Worm (Caenorhabditis elegans) whole organism, L1 larva: Measurements from ENCODE around the gene Y15E3A.4.

Experiments used
- C04F5.9 ChIP-seq: sonication (generic microtip); optimal IDR thresholded peaks from 2 replicates; lab custom pipeline; 2016; ENCODE audit warnings: missing genetic modification characterization, missing compliant biosample characterization
- C16A3.4 ChIP-seq: fragments of 150-350 bp; optimal IDR thresholded peaks from 2 replicates; lab custom pipeline; 2014; ENCODE audit warnings: missing biosample characterization, missing genetic modification characterization
- F16B12.6 ChIP-seq: fragments of 150-350 bp; optimal IDR thresholded peaks from 2 replicates; lab custom pipeline; 2014; ENCODE audit warnings: missing biosample characterization, missing genetic modification characterization
- aha-1 ChIP-seq: fragments of 150-350 bp; optimal IDR thresholded peaks from 2 replicates; lab custom pipeline; 2014; ENCODE audit warnings: missing biosample characterization, missing genetic modification characterization
- alr-1 ChIP-seq: fragments of 200-800 bp; sonication (Bioruptor generic); optimal IDR thresholded peaks from 2 replicates; lab custom pipeline; 2018; ENCODE audit warnings: borderline replicate concordance, mild to moderate bottlenecking, missing genetic modification characterization, missing compliant biosample characterization
- aly-2 ChIP-seq: fragments of 150-350 bp; optimal IDR thresholded peaks from 2 replicates; lab custom pipeline; 2014; ENCODE audit warnings: missing biosample characterization, missing genetic modification characterization
- ama-1 ChIP-seq: fragments of 150-350 bp; optimal IDR thresholded peaks from 2 replicates; lab custom pipeline; 2014
- ceh-82 ChIP-seq, 3 experiments: fragments of 150-350 bp in 1 of 3; sonication (generic microtip) in 2 of 3; optimal IDR thresholded peaks; 2 replicates each; lab custom pipeline; 2014 to 2017; ENCODE audit warnings: missing biosample characterization in 3 of 3, missing genetic modification characterization in 3 of 3
- ceh-90 ChIP-seq: sonication (generic microtip); optimal IDR thresholded peaks from 2 replicates; lab custom pipeline; 2016; ENCODE audit warnings: missing genetic modification characterization, missing compliant biosample characterization
- ces-1 ChIP-seq: fragments of 150-350 bp; optimal IDR thresholded peaks from 2 replicates; lab custom pipeline; 2014; ENCODE audit warnings: missing biosample characterization, missing genetic modification reagents, missing genetic modification characterization
- dpl-1 ChIP-seq, 3 experiments: fragments of 150-350 bp in 2 of 3; sonication (generic microtip) in 1 of 3; optimal IDR thresholded peaks; 2 replicates each; lab custom pipeline; 2014 to 2017; ENCODE audit warnings: missing biosample characterization in 3 of 3, missing genetic modification characterization in 3 of 3, missing genetic modification reagents in 3 of 3
- efl-1 ChIP-seq, 4 experiments: fragments of 150-350 bp; optimal IDR thresholded peaks in 3 of 4; peaks in 1 of 4; 1 replicate in 1 of 4; 2 replicates in 3 of 4; lab custom pipeline; 2014; ENCODE audit warnings: missing biosample characterization in 2 of 4, missing genetic modification characterization in 2 of 4, missing genetic modification reagents in 2 of 4
- efl-3 ChIP-seq: fragments of 200-800 bp; sonication (Bioruptor generic); optimal IDR thresholded peaks from 2 replicates; lab custom pipeline; 2018; ENCODE audit warnings: mild to moderate bottlenecking, missing genetic modification characterization, missing compliant biosample characterization
- egl-13 ChIP-seq: sonication (generic microtip); optimal IDR thresholded peaks from 2 replicates; lab custom pipeline; 2016; ENCODE audit warnings: missing genotype, missing genetic modification reagents, missing genetic modification characterization, missing compliant biosample characterization
- egl-27 ChIP-seq, 2 experiments: fragments of 150-350 bp in 1 of 2; sonication (generic microtip); optimal IDR thresholded peaks; 3 replicates each; lab custom pipeline; 2017 to 2018; ENCODE audit warnings: missing biosample characterization in 2 of 2, missing genetic modification characterization in 2 of 2, missing genetic modification reagents in 2 of 2
- elt-3 ChIP-seq, 6 experiments: fragments of 150-350 bp in 1 of 6; sonication (generic microtip); optimal IDR thresholded peaks; 2 replicates each; lab custom pipeline; 2017 to 2018; ENCODE audit warnings: missing biosample characterization in 6 of 6, missing genetic modification characterization in 6 of 6, inconsistent platforms in 1 of 6
- fkh-4 ChIP-seq: sonication (generic microtip); optimal IDR thresholded peaks from 2 replicates; lab custom pipeline; 2016; ENCODE audit warnings: missing compliant biosample characterization, missing genetic modification characterization, borderline replicate concordance
- fos-1 ChIP-seq: fragments of 150-350 bp; optimal IDR thresholded peaks from 2 replicates; lab custom pipeline; 2014; ENCODE audit warnings: missing biosample characterization, missing genetic modification characterization
- hpl-2 ChIP-seq: fragments of 150-350 bp; optimal IDR thresholded peaks from 2 replicates; lab custom pipeline; 2014; ENCODE audit warnings: missing biosample characterization, missing genetic modification reagents, missing genetic modification characterization
- jun-1 ChIP-seq: fragments of 150-350 bp; optimal IDR thresholded peaks from 2 replicates; lab custom pipeline; 2014; ENCODE audit warnings: missing biosample characterization, missing genetic modification reagents, missing genetic modification characterization
- lin-15B ChIP-seq: fragments of 150-350 bp; sonication (generic microtip); optimal IDR thresholded peaks from 3 replicates; lab custom pipeline; 2014; ENCODE audit warnings: missing biosample characterization, missing genetic modification characterization
- lin-39 ChIP-seq: fragments of 150-350 bp; optimal IDR thresholded peaks from 2 replicates; lab custom pipeline; 2014; ENCODE audit warnings: missing biosample characterization, missing genetic modification reagents, missing genetic modification characterization
- lir-3 ChIP-seq: sonication (generic microtip); optimal IDR thresholded peaks from 2 replicates; lab custom pipeline; 2016; ENCODE audit warnings: mild to moderate bottlenecking, missing genetic modification characterization, moderate library complexity, missing compliant biosample characterization; ENCODE audit not compliant: poor library complexity
- lsy-2 ChIP-seq, 2 experiments: fragments of 150-350 bp; optimal IDR thresholded peaks; 2 replicates each; lab custom pipeline; 2014; ENCODE audit warnings: missing biosample characterization in 2 of 2, missing genetic modification characterization in 2 of 2
- mab-9 ChIP-seq: fragments of 200-800 bp; sonication (Bioruptor generic); IDR thresholded peaks from 2 replicates; pipeline ENCODE4 v1.3.6; 2022; ENCODE audit warnings: missing genetic modification reagents, missing genetic modification characterization, missing compliant biosample characterization
- mdl-1 ChIP-seq, 2 experiments: fragments of 150-350 bp; optimal IDR thresholded peaks; 2 replicates each; lab custom pipeline; 2014 to 2017; ENCODE audit warnings: missing biosample characterization in 2 of 2, missing genetic modification characterization in 2 of 2, inconsistent platforms in 1 of 2
- mef-2 ChIP-seq: fragments of 150-350 bp; optimal IDR thresholded peaks from 2 replicates; lab custom pipeline; 2014; ENCODE audit warnings: missing biosample characterization, missing genetic modification characterization
- nhr-12 ChIP-seq: sonication (generic microtip); optimal IDR thresholded peaks from 2 replicates; lab custom pipeline; 2017; ENCODE audit warnings: missing biosample characterization, missing genetic modification characterization
- nhr-20 ChIP-seq: sonication (generic microtip); optimal IDR thresholded peaks from 2 replicates; lab custom pipeline; 2016; ENCODE audit warnings: mild to moderate bottlenecking, missing genetic modification characterization, missing compliant biosample characterization
- nhr-237 ChIP-seq: fragments of 150-350 bp; optimal IDR thresholded peaks from 2 replicates; lab custom pipeline; 2014; ENCODE audit warnings: missing biosample characterization, missing genetic modification characterization
- nhr-28 ChIP-seq: fragments of 150-350 bp; optimal IDR thresholded peaks from 2 replicates; lab custom pipeline; 2014; ENCODE audit warnings: missing biosample characterization, missing genetic modification characterization
- nhr-71 ChIP-seq: sonication (generic microtip); optimal IDR thresholded peaks from 2 replicates; lab custom pipeline; 2016; ENCODE audit warnings: mild to moderate bottlenecking, missing genetic modification characterization, moderate library complexity, missing compliant biosample characterization
- nhr-76 ChIP-seq: sonication (generic microtip); optimal IDR thresholded peaks from 2 replicates; lab custom pipeline; 2017; ENCODE audit warnings: missing biosample characterization, missing genetic modification characterization
- nhr-77 ChIP-seq: fragments of 150-350 bp; optimal IDR thresholded peaks from 2 replicates; lab custom pipeline; 2014; ENCODE audit warnings: missing biosample characterization, missing genetic modification characterization
- nhr-84 ChIP-seq: sonication (generic microtip); optimal IDR thresholded peaks from 2 replicates; lab custom pipeline; 2017; ENCODE audit warnings: missing biosample characterization, missing genetic modification characterization
- pag-3 ChIP-seq: sonication (generic microtip); optimal IDR thresholded peaks from 2 replicates; lab custom pipeline; 2017; ENCODE audit warnings: missing genetic modification characterization, mild to moderate bottlenecking, missing compliant biosample characterization, antibody characterized with exemption, borderline replicate concordance; ENCODE audit not compliant: insufficient read depth
- pax-3 ChIP-seq: fragments of 200-800 bp; sonication (Bioruptor generic); optimal IDR thresholded peaks from 2 replicates; lab custom pipeline; 2018; ENCODE audit warnings: mild to moderate bottlenecking, missing genetic modification characterization, moderate library complexity, missing compliant biosample characterization
- snpc-4 ChIP-seq: fragments of 150-350 bp; optimal IDR thresholded peaks from 2 replicates; lab custom pipeline; 2014; ENCODE audit warnings: missing biosample characterization, missing genetic modification characterization
- snu-23 ChIP-seq: sonication (generic microtip); optimal IDR thresholded peaks from 2 replicates; lab custom pipeline; 2016; ENCODE audit warnings: missing genetic modification characterization, missing compliant biosample characterization
- sox-4 ChIP-seq: sonication (generic microtip); optimal IDR thresholded peaks from 2 replicates; lab custom pipeline; 2016; ENCODE audit warnings: missing genetic modification characterization, missing compliant biosample characterization
- sptf-1 ChIP-seq: fragments of 150-350 bp; optimal IDR thresholded peaks from 2 replicates; lab custom pipeline; 2014; ENCODE audit warnings: missing biosample characterization, missing genetic modification characterization
- unc-130 ChIP-seq: fragments of 150-350 bp; optimal IDR thresholded peaks from 2 replicates; lab custom pipeline; 2017; ENCODE audit warnings: missing biosample characterization, missing genetic modification characterization, inconsistent platforms
- unc-30 ChIP-seq: sonication (generic microtip); optimal IDR thresholded peaks from 2 replicates; lab custom pipeline; 2017; ENCODE audit warnings: missing biosample characterization, missing genetic modification characterization
- unc-62 ChIP-seq: fragments of 150-350 bp; optimal IDR thresholded peaks from 2 replicates; lab custom pipeline; 2014; ENCODE audit warnings: missing biosample characterization, missing genetic modification reagents, missing genetic modification characterization
- unc-86 ChIP-seq: sonication (generic microtip); optimal IDR thresholded peaks from 2 replicates; lab custom pipeline; 2016; ENCODE audit warnings: missing genetic modification characterization, missing compliant biosample characterization
- vab-15 ChIP-seq: sonication (generic microtip); optimal IDR thresholded peaks from 2 replicates; lab custom pipeline; 2017; ENCODE audit warnings: missing genotype, mild to moderate bottlenecking, missing genetic modification characterization, missing compliant biosample characterization
- xbp-1 ChIP-seq: sonication (generic microtip); optimal IDR thresholded peaks from 2 replicates; lab custom pipeline; 2016; ENCODE audit warnings: missing genetic modification characterization, missing compliant biosample characterization
- zag-1 ChIP-seq: fragments of 150-350 bp; optimal IDR thresholded peaks from 2 replicates; lab custom pipeline; 2014; ENCODE audit warnings: missing biosample characterization, missing genetic modification characterization
- ztf-4 ChIP-seq: fragments of 150-350 bp; optimal IDR thresholded peaks from 2 replicates; lab custom pipeline; 2014; ENCODE audit warnings: missing biosample characterization, missing genetic modification characterization

Y15E3A.4 gene

DNA sequence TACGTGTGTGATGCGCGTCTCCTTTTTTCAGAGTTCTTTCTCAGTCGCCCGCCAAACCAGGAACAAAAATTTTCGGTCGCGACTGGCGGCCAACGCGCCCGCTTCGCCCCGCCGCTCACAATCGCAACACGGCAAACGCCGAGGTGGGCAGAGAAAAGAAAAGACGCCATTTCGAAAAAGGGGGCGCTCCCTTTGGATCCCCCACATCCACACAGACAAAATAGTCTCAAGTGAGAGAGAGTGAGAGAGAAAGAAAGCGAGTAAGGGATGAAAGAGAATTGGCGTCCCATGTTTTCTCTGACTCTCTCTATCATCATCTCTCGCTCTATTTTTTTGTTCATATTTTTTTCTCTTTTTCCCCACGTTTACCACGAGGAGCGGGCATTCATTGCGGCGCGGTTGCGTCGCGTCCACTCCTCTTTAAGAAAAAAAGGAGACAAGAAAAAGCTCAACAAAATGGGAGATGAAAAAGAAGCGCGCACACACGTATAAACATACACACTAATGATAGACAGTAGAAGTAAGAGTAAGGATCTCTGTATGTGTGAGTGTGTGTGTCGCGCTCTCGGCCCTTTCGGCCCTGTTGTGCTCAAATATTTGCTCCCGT, 23.2 kb downstream of the Y15E3A.4 start (continued):
- peak; percentile 76 for TF ChIP-seq xbp-1
- TF ChIP-seq F16B12.6 (tag; lab: Kevin White, UChicago), result peak; percentile 5

- TF ChIP-seq nhr-84 (tag; lab: Kevin White, UChicago) (no peak), jun-1 (tag; lab: Kevin White, UChicago) (no peak), efl-1 (optimal IDR thresholded peaks at IDR 0.05; lab: Kevin White, UChicago) (no peak), efl-1 (GFP tag; optimal IDR thresholded peaks at IDR 0.05 in 1 of 2; lab: Kevin White, UChicago) (no peak), nhr-28 (no peak), lin-15B (tag; lab: Kevin White, UChicago) (no peak), alr-1 (tag; lab: Kevin White, UChicago) (no peak), ztf-4 (tag; lab: Kevin White, UChicago) (no peak), mdl-1 (tag; optimal IDR thresholded peaks at IDR 0.05; lab: Kevin White, UChicago) (no peak), nhr-77 (tag; lab: Kevin White, UChicago) (no peak), C16A3.4 (tag; lab: Kevin White, UChicago) (no peak), zag-1 (tag; lab: Kevin White, UChicago) (no peak), ama-1 (lab: Kevin White, UChicago) (no peak), sptf-1 (tag; lab: Kevin White, UChicago) (no peak), lsy-2 (tag; optimal IDR thresholded peaks at IDR 0.05; lab: Kevin White, UChicago) (no peak), aly-2 (tag; lab: Kevin White, UChicago) (no peak), elt-3 (tag; optimal IDR thresholded peaks at IDR 0.05; lab: Kevin White, UChicago) (no peak), sox-4 (tag; lab: Kevin White, UChicago) (no peak), egl-13 (no peak), unc-130 (tag; lab: Kevin White, UChicago) (no peak)
Observed at ce11 chrX:15354938-15355337, 24.2 kb downstream of the Y15E3A.4 start, which contains the start of gene nfki-1. TSS of gene nfki-1 (plus strand) at chrX:15355238.

ce11 chrX:15355603-15356002, 24.8 kb downstream of the Y15E3A.4 start:
- TF ChIP-seq mef-2 (no peak), nhr-20 (tag; lab: Kevin White, UChicago) (no peak), ceh-82 (tag; optimal IDR thresholded peaks at IDR 0.05; lab: Kevin White, UChicago) (peak in 1 of 3 experiments; percentile 17), pag-3 (tag; lab: Kevin White, UChicago) (no peak), egl-27 (tag; optimal IDR thresholded peaks at IDR 0.05; lab: Kevin White, UChicago) (no peak), unc-30 (tag; lab: Kevin White, UChicago) (no peak), F16B12.6 (tag; lab: Kevin White, UChicago) (no peak), nhr-12 (tag; lab: Kevin White, UChicago) (no peak), zag-1 (tag; lab: Kevin White, UChicago) (no peak), nhr-237 (tag; lab: Kevin White, UChicago) (no peak), egl-13 (peak; percentile 74), ceh-90 (no peak), lin-39 (tag; lab: Kevin White, UChicago) (no peak), hpl-2 (GFP tag; lab: Kevin White, UChicago) (no peak), lir-3 (tag; lab: Kevin White, UChicago) (no peak), vab-15 (tag; lab: Kevin White, UChicago) (no peak), fos-1 (tag; lab: Kevin White, UChicago) (peak; percentile 17), mab-9 (GFP tag; lab: Robert Waterston, UW) (no peak), unc-86 (peak; percentile 76), C04F5.9 (no peak), nhr-77 (tag; lab: Kevin White, UChicago) (no peak), nhr-71 (tag; lab: Kevin White, UChicago) (peak; percentile 63), ces-1 (no peak), ztf-4 (tag; lab: Kevin White, UChicago) (no peak), nhr-76 (tag; lab: Kevin White, UChicago) (no peak), snu-23 (peak; percentile 16), unc-62 (GFP tag; lab: Kevin White, UChicago) (no peak), fkh-4 (no peak), pax-3 (tag; lab: Kevin White, UChicago) (no peak), snpc-4 (tag; lab: Kevin White, UChicago) (no peak), aha-1 (tag; lab: Kevin White, UChicago) (no peak), dpl-1 (GFP tag; optimal IDR thresholded peaks at IDR 0.05; lab: Kevin White, UChicago) (no peak), efl-3 (GFP tag; lab: Kevin White, UChicago) (no peak)
